Worm (Caenorhabditis elegans): ENCODE data around the gene xtr-2.

DNA sequence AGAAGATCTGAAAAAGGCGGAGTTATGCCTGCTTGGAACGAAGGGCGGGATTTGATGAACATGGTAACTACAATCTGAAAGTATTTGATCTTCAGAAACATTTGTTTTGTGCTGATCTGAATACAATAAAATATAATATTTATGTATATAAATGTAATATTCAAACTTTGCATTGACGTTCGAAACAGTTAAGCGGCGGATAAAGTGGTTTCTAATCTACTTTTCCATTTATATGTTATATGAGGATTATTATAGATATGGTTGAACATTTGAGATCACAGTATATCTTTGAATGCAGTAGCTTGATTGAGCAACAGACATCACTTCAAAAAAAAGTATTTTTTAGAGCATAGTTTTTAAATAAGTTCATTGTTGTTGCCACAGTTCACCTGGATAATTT lies 41.5 kb upstream of the xtr-2 start, which contains the start of gene H19J13.2:
- TF ChIP-seq aptf-2 (GFP tag; conservative IDR thresholded peaks at IDR 0.05) (no peak), efl-1 (GFP tag; optimal IDR thresholded peaks at IDR 0.05) (no peak), rpc-1 (optimal IDR thresholded peaks at IDR 0.05) (no peak), rpc-1 (tag; optimal IDR thresholded peaks at IDR 0.05) (no peak), lin-35 (GFP tag; optimal IDR thresholded peaks at IDR 0.05) (no peak), madf-6 (GFP tag; IDR thresholded peaks at IDR 0.05) (no peak), T26A5.8 (tag; optimal IDR thresholded peaks at IDR 0.05) (no peak), nhr-179 (tag; optimal IDR thresholded peaks at IDR 0.05) (no peak), cebp-1 (GFP tag; IDR thresholded peaks at IDR 0.05) (no peak), cebp-1 (tag; optimal IDR thresholded peaks at IDR 0.05) (no peak), dpl-1 (GFP tag; optimal IDR thresholded peaks at IDR 0.05) (no peak), ama-1 (optimal IDR thresholded peaks at IDR 0.05) (no peak), ama-1 (GFP tag; optimal IDR thresholded peaks at IDR 0.05) (no peak), snpc-4 (GFP tag; optimal IDR thresholded peaks at IDR 0.05) (no peak), snpc-4 (tag; optimal IDR thresholded peaks at IDR 0.05) (no peak), ztf-3 (GFP tag; optimal IDR thresholded peaks at IDR 0.05) (no peak)

Data from whole organism, young adult.